Worm (Caenorhabditis elegans) whole organism, L1 larva: ENCODE data around the gene egl-27.

Experiments
- C04F5.9 ChIP-seq: sonication (generic microtip); optimal IDR thresholded peaks from 2 replicates; lab custom pipeline; 2016; ENCODE audit warnings: missing genetic modification characterization, missing compliant biosample characterization
- C34B4.2 ChIP-seq: sonication (generic microtip); optimal IDR thresholded peaks from 2 replicates; lab custom pipeline; 2017; ENCODE audit warnings: mild to moderate bottlenecking, missing genetic modification characterization, missing compliant biosample characterization
- F16B12.6 ChIP-seq: fragments of 150-350 bp; optimal IDR thresholded peaks from 2 replicates; lab custom pipeline; 2014; ENCODE audit warnings: missing biosample characterization, missing genetic modification characterization
- alr-1 ChIP-seq: fragments of 200-800 bp; sonication (Bioruptor generic); optimal IDR thresholded peaks from 2 replicates; lab custom pipeline; 2018; ENCODE audit warnings: borderline replicate concordance, mild to moderate bottlenecking, missing genetic modification characterization, missing compliant biosample characterization
- aly-2 ChIP-seq: fragments of 150-350 bp; optimal IDR thresholded peaks from 2 replicates; lab custom pipeline; 2014; ENCODE audit warnings: missing biosample characterization, missing genetic modification characterization
- ama-1 ChIP-seq: fragments of 150-350 bp; optimal IDR thresholded peaks from 2 replicates; lab custom pipeline; 2014
- blmp-1 ChIP-seq: fragments of 150-350 bp; optimal IDR thresholded peaks from 2 replicates; lab custom pipeline; 2014; ENCODE audit warnings: missing biosample characterization, missing genetic modification characterization
- ceh-63 ChIP-seq: fragments of 200-800 bp; sonication (Bioruptor generic); optimal IDR thresholded peaks from 2 replicates; lab custom pipeline; 2018; ENCODE audit warnings: mild to moderate bottlenecking, missing genetic modification characterization, missing compliant biosample characterization
- ceh-8 ChIP-seq: fragments of 200-800 bp; sonication (Bioruptor generic); optimal IDR thresholded peaks from 2 replicates; lab custom pipeline; 2018; ENCODE audit warnings: mild to moderate bottlenecking, missing genetic modification characterization, moderate library complexity, missing compliant biosample characterization
- ceh-82 ChIP-seq, 3 experiments: fragments of 150-350 bp in 1 of 3; sonication (generic microtip) in 2 of 3; optimal IDR thresholded peaks; 2 replicates each; lab custom pipeline; 2014 to 2017; ENCODE audit warnings: missing biosample characterization in 3 of 3, missing genetic modification characterization in 3 of 3
- ceh-88 ChIP-seq: fragments of 200-800 bp; sonication (Bioruptor generic); IDR thresholded peaks from 2 replicates; pipeline ENCODE4 v1.3.6; 2022; ENCODE audit warnings: missing genetic modification characterization, missing compliant biosample characterization
- ceh-90 ChIP-seq: sonication (generic microtip); optimal IDR thresholded peaks from 2 replicates; lab custom pipeline; 2016; ENCODE audit warnings: missing genetic modification characterization, missing compliant biosample characterization
- ces-1 ChIP-seq: fragments of 150-350 bp; optimal IDR thresholded peaks from 2 replicates; lab custom pipeline; 2014; ENCODE audit warnings: missing biosample characterization, missing genetic modification reagents, missing genetic modification characterization
- egl-13 ChIP-seq: sonication (generic microtip); optimal IDR thresholded peaks from 2 replicates; lab custom pipeline; 2016; ENCODE audit warnings: missing genotype, missing genetic modification reagents, missing genetic modification characterization, missing compliant biosample characterization
- egl-27 ChIP-seq, 2 experiments: fragments of 150-350 bp in 1 of 2; sonication (generic microtip); optimal IDR thresholded peaks; 3 replicates each; lab custom pipeline; 2017 to 2018; ENCODE audit warnings: missing biosample characterization in 2 of 2, missing genetic modification characterization in 2 of 2, missing genetic modification reagents in 2 of 2
- elt-2 ChIP-seq: sonication (generic microtip); optimal IDR thresholded peaks from 2 replicates; lab custom pipeline; 2016; ENCODE audit warnings: missing genetic modification characterization, mild to moderate bottlenecking, inconsistent platforms, missing compliant biosample characterization, missing genetic modification reagents
- ets-5 ChIP-seq: fragments of 200-800 bp; sonication (Bioruptor generic); IDR thresholded peaks from 2 replicates; pipeline ENCODE4 v1.3.6; 2022; ENCODE audit warnings: missing genetic modification characterization, missing compliant biosample characterization
- fkh-4 ChIP-seq: sonication (generic microtip); optimal IDR thresholded peaks from 2 replicates; lab custom pipeline; 2016; ENCODE audit warnings: missing compliant biosample characterization, missing genetic modification characterization, borderline replicate concordance
- fkh-8 ChIP-seq: sonication (generic microtip); optimal IDR thresholded peaks from 2 replicates; lab custom pipeline; 2016; ENCODE audit warnings: mild to moderate bottlenecking, missing genetic modification characterization, missing compliant biosample characterization
- grh-1 ChIP-seq: fragments of 200-800 bp; sonication (Bioruptor generic); IDR thresholded peaks from 2 replicates; pipeline ENCODE4 v1.3.6; 2022; ENCODE audit warnings: missing genetic modification reagents, missing genetic modification characterization, missing compliant biosample characterization
- hlh-17 ChIP-seq: fragments of 200-800 bp; sonication (Bioruptor generic); optimal IDR thresholded peaks from 2 replicates; lab custom pipeline; 2018; ENCODE audit warnings: missing genetic modification characterization, mild to moderate bottlenecking, missing compliant biosample characterization, moderate library complexity, borderline replicate concordance
- hlh-4 ChIP-seq: sonication (generic microtip); optimal IDR thresholded peaks from 2 replicates; lab custom pipeline; 2016; ENCODE audit warnings: mild to moderate bottlenecking, missing genetic modification characterization, missing compliant biosample characterization
- hpl-2 ChIP-seq: fragments of 150-350 bp; optimal IDR thresholded peaks from 2 replicates; lab custom pipeline; 2014; ENCODE audit warnings: missing biosample characterization, missing genetic modification reagents, missing genetic modification characterization
- irx-1 ChIP-seq: sonication (generic microtip); optimal IDR thresholded peaks from 2 replicates; lab custom pipeline; 2016; ENCODE audit warnings: missing genetic modification characterization, missing compliant biosample characterization
- jun-1 ChIP-seq: fragments of 150-350 bp; optimal IDR thresholded peaks from 2 replicates; lab custom pipeline; 2014; ENCODE audit warnings: missing biosample characterization, missing genetic modification reagents, missing genetic modification characterization
- lin-13 ChIP-seq: fragments of 150-350 bp; optimal IDR thresholded peaks from 2 replicates; lab custom pipeline; 2014; ENCODE audit warnings: missing biosample characterization, missing genetic modification reagents, missing genetic modification characterization
- lin-14 ChIP-seq: fragments of 200-800 bp; sonication (Bioruptor generic); optimal IDR thresholded peaks from 2 replicates; lab custom pipeline; 2018; ENCODE audit warnings: mild to moderate bottlenecking, missing genetic modification characterization, moderate library complexity, missing compliant biosample characterization
- lin-15B ChIP-seq: fragments of 150-350 bp; sonication (generic microtip); optimal IDR thresholded peaks from 3 replicates; lab custom pipeline; 2014; ENCODE audit warnings: missing biosample characterization, missing genetic modification characterization
- lin-35 ChIP-seq, 2 experiments: fragments of 150-350 bp; optimal IDR thresholded peaks; 2 replicates each; lab custom pipeline; 2014; ENCODE audit warnings: missing biosample characterization in 2 of 2, missing genetic modification characterization in 2 of 2, missing genetic modification reagents in 2 of 2
- lir-3 ChIP-seq: sonication (generic microtip); optimal IDR thresholded peaks from 2 replicates; lab custom pipeline; 2016; ENCODE audit warnings: mild to moderate bottlenecking, missing genetic modification characterization, moderate library complexity, missing compliant biosample characterization; ENCODE audit not compliant: poor library complexity
- mep-1 ChIP-seq: fragments of 150-350 bp; optimal IDR thresholded peaks from 2 replicates; lab custom pipeline; 2014; ENCODE audit warnings: missing biosample characterization, missing genetic modification characterization
- nhr-11 ChIP-seq: fragments of 150-350 bp; optimal IDR thresholded peaks from 2 replicates; lab custom pipeline; 2014; ENCODE audit warnings: missing biosample characterization, missing genetic modification characterization
- nhr-12 ChIP-seq: sonication (generic microtip); optimal IDR thresholded peaks from 2 replicates; lab custom pipeline; 2017; ENCODE audit warnings: missing biosample characterization, missing genetic modification characterization
- nhr-19 ChIP-seq: fragments of 200-800 bp; sonication (Bioruptor generic); conservative IDR thresholded peaks from 2 replicates; pipeline ENCODE4 v1.3.6; 2022; ENCODE audit warnings: missing genetic modification characterization, missing compliant biosample characterization
- nhr-20 ChIP-seq: sonication (generic microtip); optimal IDR thresholded peaks from 2 replicates; lab custom pipeline; 2016; ENCODE audit warnings: mild to moderate bottlenecking, missing genetic modification characterization, missing compliant biosample characterization
- nhr-237 ChIP-seq: fragments of 150-350 bp; optimal IDR thresholded peaks from 2 replicates; lab custom pipeline; 2014; ENCODE audit warnings: missing biosample characterization, missing genetic modification characterization
- nhr-47 ChIP-seq: sonication (generic microtip); optimal IDR thresholded peaks from 2 replicates; lab custom pipeline; 2016; ENCODE audit warnings: mild to moderate bottlenecking, missing genetic modification characterization, moderate library complexity, missing compliant biosample characterization
- nhr-71 ChIP-seq: sonication (generic microtip); optimal IDR thresholded peaks from 2 replicates; lab custom pipeline; 2016; ENCODE audit warnings: mild to moderate bottlenecking, missing genetic modification characterization, moderate library complexity, missing compliant biosample characterization
- nhr-76 ChIP-seq: sonication (generic microtip); optimal IDR thresholded peaks from 2 replicates; lab custom pipeline; 2017; ENCODE audit warnings: missing biosample characterization, missing genetic modification characterization
- nhr-77 ChIP-seq: fragments of 150-350 bp; optimal IDR thresholded peaks from 2 replicates; lab custom pipeline; 2014; ENCODE audit warnings: missing biosample characterization, missing genetic modification characterization
- pag-3 ChIP-seq: sonication (generic microtip); optimal IDR thresholded peaks from 2 replicates; lab custom pipeline; 2017; ENCODE audit warnings: missing genetic modification characterization, mild to moderate bottlenecking, missing compliant biosample characterization, antibody characterized with exemption, borderline replicate concordance; ENCODE audit not compliant: insufficient read depth
- pax-3 ChIP-seq: fragments of 200-800 bp; sonication (Bioruptor generic); optimal IDR thresholded peaks from 2 replicates; lab custom pipeline; 2018; ENCODE audit warnings: mild to moderate bottlenecking, missing genetic modification characterization, moderate library complexity, missing compliant biosample characterization
- pqm-1 ChIP-seq: sonication (generic microtip); optimal IDR thresholded peaks from 3 replicates; lab custom pipeline; 2017; ENCODE audit warnings: missing biosample characterization, missing genetic modification characterization
- skn-1 ChIP-seq: fragments of 150-350 bp; optimal IDR thresholded peaks from 2 replicates; lab custom pipeline; 2014; ENCODE audit warnings: missing biosample characterization, missing genetic modification characterization
- snpc-4 ChIP-seq: fragments of 150-350 bp; optimal IDR thresholded peaks from 2 replicates; lab custom pipeline; 2014; ENCODE audit warnings: missing biosample characterization, missing genetic modification characterization
- sox-4 ChIP-seq: sonication (generic microtip); optimal IDR thresholded peaks from 2 replicates; lab custom pipeline; 2016; ENCODE audit warnings: missing genetic modification characterization, missing compliant biosample characterization
- swsn-7 ChIP-seq: sonication (generic microtip); optimal IDR thresholded peaks from 2 replicates; lab custom pipeline; 2016; ENCODE audit warnings: missing genetic modification characterization, missing compliant biosample characterization
- tbx-2 ChIP-seq: sonication (generic microtip); optimal IDR thresholded peaks from 2 replicates; lab custom pipeline; 2016; ENCODE audit warnings: missing genetic modification characterization, missing compliant biosample characterization
- unc-30 ChIP-seq: sonication (generic microtip); optimal IDR thresholded peaks from 2 replicates; lab custom pipeline; 2017; ENCODE audit warnings: missing biosample characterization, missing genetic modification characterization
- unc-62 ChIP-seq: fragments of 150-350 bp; optimal IDR thresholded peaks from 2 replicates; lab custom pipeline; 2014; ENCODE audit warnings: missing biosample characterization, missing genetic modification reagents, missing genetic modification characterization
- unc-86 ChIP-seq: sonication (generic microtip); optimal IDR thresholded peaks from 2 replicates; lab custom pipeline; 2016; ENCODE audit warnings: missing genetic modification characterization, missing compliant biosample characterization
- unc-98 ChIP-seq: fragments of 200-800 bp; sonication (Bioruptor generic); IDR thresholded peaks from 2 replicates; pipeline ENCODE4 v1.3.6; 2022; ENCODE audit warnings: missing genetic modification characterization, missing compliant biosample characterization
- zag-1 ChIP-seq: fragments of 150-350 bp; optimal IDR thresholded peaks from 2 replicates; lab custom pipeline; 2014; ENCODE audit warnings: missing biosample characterization, missing genetic modification characterization
- zip-4 ChIP-seq: fragments of 200-800 bp; sonication (Bioruptor generic); optimal IDR thresholded peaks from 2 replicates; lab custom pipeline; 2018; ENCODE audit warnings: mild to moderate bottlenecking, missing genetic modification characterization, moderate library complexity, missing compliant biosample characterization

Gene egl-27

ce11 chrII:6808539-6808938, 26.3 kb upstream of the egl-27 start:
- TF ChIP-seq hlh-4 (tag; lab: Kevin White, UChicago) (no peak), ceh-82 (tag; optimal IDR thresholded peaks at IDR 0.05; lab: Kevin White, UChicago) (peak in 1 of 3 experiments; percentile 31), irx-1 (tag; lab: Kevin White, UChicago) (no peak), lin-13 (GFP tag; lab: Kevin White, UChicago) (no peak), fkh-4 (tag; lab: Kevin White, UChicago) (no peak), nhr-47 (tag; lab: Kevin White, UChicago) (peak; percentile 29), C04F5.9 (tag; lab: Kevin White, UChicago) (no peak), pag-3 (tag; lab: Kevin White, UChicago) (no peak), fkh-8 (tag; lab: Kevin White, UChicago) (peak; percentile 51), tbx-2 (tag; lab: Kevin White, UChicago) (peak; percentile 21), ets-5 (no peak), C34B4.2 (tag; lab: Kevin White, UChicago) (no peak), swsn-7 (tag; lab: Kevin White, UChicago) (peak; percentile 33), alr-1 (tag; lab: Kevin White, UChicago) (no peak), nhr-71 (peak; percentile 20), unc-86 (peak; percentile 16), mep-1 (tag; lab: Kevin White, UChicago) (peak; percentile 22), lin-14 (peak; percentile 78), egl-27 (tag; optimal IDR thresholded peaks at IDR 0.05; lab: Kevin White, UChicago) (no peak), ces-1 (GFP tag; lab: Kevin White, UChicago) (no peak), nhr-237 (tag; lab: Kevin White, UChicago) (no peak), nhr-19 (GFP tag; lab: Robert Waterston, UW) (no peak), pax-3 (tag; lab: Kevin White, UChicago) (no peak), ceh-8 (GFP tag; lab: Kevin White, UChicago) (no peak), jun-1 (tag; lab: Kevin White, UChicago) (no peak), ama-1 (lab: Kevin White, UChicago) (no peak), aly-2 (no peak), F16B12.6 (tag; lab: Kevin White, UChicago) (no peak), sox-4 (tag; lab: Kevin White, UChicago) (no peak), nhr-20 (no peak), lin-15B (tag; lab: Kevin White, UChicago) (no peak), hlh-17 (no peak), nhr-11 (tag; lab: Kevin White, UChicago) (no peak), elt-2 (tag; lab: Kevin White, UChicago) (no peak), lir-3 (tag; lab: Kevin White, UChicago) (no peak), nhr-77 (tag; lab: Kevin White, UChicago) (no peak), pqm-1 (tag; lab: Kevin White, UChicago) (no peak), snpc-4 (no peak), nhr-76 (no peak), grh-1 (GFP tag; lab: Robert Waterston, UW) (no peak), nhr-12 (tag; lab: Kevin White, UChicago) (no peak), hpl-2 (GFP tag; lab: Kevin White, UChicago) (no peak), zag-1 (no peak), ceh-63 (GFP tag; lab: Kevin White, UChicago) (no peak), unc-30 (tag; lab: Kevin White, UChicago) (no peak), ceh-90 (tag; lab: Kevin White, UChicago) (no peak), unc-62 (GFP tag; lab: Kevin White, UChicago) (no peak), skn-1 (tag; lab: Kevin White, UChicago) (no peak), ceh-88 (no peak), zip-4 (no peak), lin-35 (GFP tag; optimal IDR thresholded peaks at IDR 0.05; lab: Kevin White, UChicago) (peak in 1 of 2 experiments; percentile 5), unc-98 (GFP tag; lab: Robert Waterston, UW) (no peak), egl-13 (tag; lab: Kevin White, UChicago) (no peak), blmp-1 (tag; lab: Kevin White, UChicago) (no peak)
